Fruit fly (Drosophila melanogaster): ENCODE data around the gene CG17361.
A peak's percentile ranks its signal among the peaks of the same experiment; 100 is the strongest.

- TF ChIP-seq CG32006 (GFP tag; optimal IDR thresholded peaks at IDR 0.05) (no peak), Sox102F (GFP tag; optimal IDR thresholded peaks at IDR 0.05) (no peak), CG11902 (GFP tag; optimal IDR thresholded peaks at IDR 0.05) (no peak), CG6854 (GFP tag; optimal IDR thresholded peaks at IDR 0.05) (no peak), dac (GFP tag; optimal IDR thresholded peaks at IDR 0.05) (peak; percentile 21), CG9139 (GFP tag; optimal IDR thresholded peaks at IDR 0.05) (peak; percentile 26), achi (GFP tag; optimal IDR thresholded peaks at IDR 0.05) (no peak), salr (GFP tag; optimal IDR thresholded peaks at IDR 0.05) (peak in 1 of 2 experiments; percentile 33), esn (GFP tag; optimal IDR thresholded peaks at IDR 0.05) (peak; percentile 46)
These were observed 7.0 kb downstream of the CG17361 start for dm6 chr3L:14004041-14004407.

All from whole organism, prepupa.